Fruit fly (Drosophila melanogaster) whole organism, embryonic: ENCODE measurements around the gene sdk.
A peak's percentile ranks its signal among the peaks of the same experiment; 100 is the strongest.

Source experiments
- CG10147 ChIP-seq: fragments of 200-800 bp; sonication (Bioruptor generic); optimal IDR thresholded peaks from 2 replicates; lab custom pipeline; 2019; ENCODE audit warnings: missing biosample characterization, mild to moderate bottlenecking, missing genetic modification characterization, moderate library complexity
- CG10267 ChIP-seq: fragments of 200-800 bp; sonication (Bioruptor generic); optimal IDR thresholded peaks from 2 replicates; lab custom pipeline; 2018; ENCODE audit warnings: missing biosample characterization, mild to moderate bottlenecking, missing genetic modification characterization, moderate library complexity
- CG10462 ChIP-seq: fragments of 200-800 bp; sonication (Bioruptor generic); optimal IDR thresholded peaks from 2 replicates; lab custom pipeline; 2016; ENCODE audit warnings: missing biosample characterization, missing genetic modification characterization
- CG12071 ChIP-seq: fragments of 200-800 bp; sonication (Bioruptor generic); optimal IDR thresholded peaks from 3 replicates; lab custom pipeline; 2018; ENCODE audit warnings: missing biosample characterization, mild to moderate bottlenecking, missing genetic modification characterization
- CG12744 ChIP-seq: fragments of 200-800 bp; sonication (Bioruptor generic); optimal IDR thresholded peaks from 2 replicates; lab custom pipeline; 2016; ENCODE audit warnings: missing biosample characterization, missing genetic modification characterization
- CG1529 ChIP-seq: fragments of 200-800 bp; sonication (Bioruptor generic); optimal IDR thresholded peaks from 3 replicates; lab custom pipeline; 2018; ENCODE audit warnings: missing biosample characterization, missing genetic modification characterization
- CG15601 ChIP-seq: fragments of 200-800 bp; sonication (Bioruptor generic); optimal IDR thresholded peaks from 3 replicates; lab custom pipeline; 2019; ENCODE audit warnings: missing biosample characterization, mild to moderate bottlenecking, missing genetic modification characterization, moderate library complexity
- CG1603 ChIP-seq: fragments of 200-800 bp; sonication (Bioruptor generic); optimal IDR thresholded peaks from 2 replicates; lab custom pipeline; 2019; ENCODE audit warnings: missing biosample characterization, mild to moderate bottlenecking, missing genetic modification characterization, moderate library complexity
- CG32767 ChIP-seq: fragments of 200-800 bp; sonication (Bioruptor generic); IDR thresholded peaks from 2 replicates; pipeline ENCODE4 v1.3.6; 2022; ENCODE audit warnings: missing biosample characterization, missing genetic modification characterization
- CG33213 ChIP-seq: fragments of 200-800 bp; sonication (Bioruptor generic); optimal IDR thresholded peaks from 3 replicates; lab custom pipeline; 2016; ENCODE audit warnings: missing biosample characterization, missing genetic modification characterization
- CG7963 ChIP-seq: fragments of 200-800 bp; sonication (Bioruptor generic); IDR thresholded peaks from 3 replicates; pipeline ENCODE4 v1.3.6; 2022; ENCODE audit warnings: missing biosample characterization, missing genetic modification characterization; ENCODE audit not compliant: partially characterized antibody
- CG8388 ChIP-seq: fragments of 200-800 bp; sonication (Bioruptor generic); optimal IDR thresholded peaks from 2 replicates; lab custom pipeline; 2019; ENCODE audit warnings: missing biosample characterization, mild to moderate bottlenecking, missing genetic modification characterization, moderate library complexity
- CHES-1-like ChIP-seq: fragments of 200-800 bp; sonication (Bioruptor generic); optimal IDR thresholded peaks from 2 replicates; lab custom pipeline; 2016; ENCODE audit warnings: missing biosample characterization, missing genetic modification characterization
- CrebB ChIP-seq: fragments of 200-800 bp; sonication (Bioruptor generic); optimal IDR thresholded peaks from 3 replicates; lab custom pipeline; 2018; ENCODE audit warnings: missing biosample characterization, mild to moderate bottlenecking, missing genetic modification characterization
- D19B ChIP-seq: fragments of 200-800 bp; sonication (Bioruptor generic); optimal IDR thresholded peaks from 2 replicates; lab custom pipeline; 2017; ENCODE audit warnings: missing biosample characterization, mild to moderate bottlenecking, missing genetic modification characterization
- ERR ChIP-seq: fragments of 200-800 bp; sonication (Bioruptor generic); optimal IDR thresholded peaks from 2 replicates; lab custom pipeline; 2016; ENCODE audit warnings: missing biosample characterization, missing genetic modification characterization
- H2.0 ChIP-seq: fragments of 200-800 bp; sonication (Bioruptor generic); IDR thresholded peaks from 2 replicates; pipeline ENCODE4 v1.3.6; 2022; ENCODE audit warnings: missing biosample characterization, missing genetic modification characterization
- Lpt ChIP-seq: fragments of >200 bp; optimal IDR thresholded peaks from 2 replicates; lab custom pipeline; 2018; ENCODE audit warnings: missing biosample characterization, missing genetic modification characterization
- NK7.1 ChIP-seq: fragments of 200-800 bp; sonication (Bioruptor generic); optimal IDR thresholded peaks from 3 replicates; lab custom pipeline; 2016; ENCODE audit warnings: missing biosample characterization, missing genetic modification characterization
- Nf-YA ChIP-seq: fragments of 200-800 bp; sonication (Bioruptor generic); IDR thresholded peaks from 2 replicates; pipeline ENCODE4 v1.3.6; 2022; ENCODE audit warnings: missing biosample characterization, missing genetic modification characterization
- NfI ChIP-seq: fragments of 200-800 bp; sonication (Bioruptor generic); optimal IDR thresholded peaks from 3 replicates; lab custom pipeline; 2018; ENCODE audit warnings: missing biosample characterization, mild to moderate bottlenecking, missing genetic modification characterization, moderate library complexity
- Optix ChIP-seq: fragments of 200-800 bp; sonication (Bioruptor generic); IDR thresholded peaks from 3 replicates; pipeline ENCODE4 v1.3.6; 2022; ENCODE audit warnings: missing biosample characterization, missing genetic modification characterization
- Poxn ChIP-seq: fragments of 200-800 bp; sonication (Bioruptor generic); IDR thresholded peaks from 2 replicates; pipeline ENCODE4 v1.3.6; 2022; ENCODE audit warnings: missing biosample characterization, missing genetic modification characterization
- Sox100B ChIP-seq: fragments of 200-800 bp; sonication (Bioruptor generic); optimal IDR thresholded peaks from 3 replicates; lab custom pipeline; 2018; ENCODE audit warnings: missing biosample characterization, mild to moderate bottlenecking, missing genetic modification characterization
- Sry-β ChIP-seq: fragments of 200-800 bp; sonication (Bioruptor generic); optimal IDR thresholded peaks from 2 replicates; lab custom pipeline; 2018; ENCODE audit warnings: missing biosample characterization, mild to moderate bottlenecking, missing genetic modification characterization, moderate library complexity
- Usf ChIP-seq: fragments of 200-800 bp; sonication (Bioruptor generic); optimal IDR thresholded peaks from 2 replicates; lab custom pipeline; 2017; ENCODE audit warnings: missing genotype, missing biosample characterization, missing genetic modification characterization
- al ChIP-seq: fragments of 200-800 bp; sonication (Bioruptor generic); IDR thresholded peaks from 2 replicates; pipeline ENCODE4 v1.3.6; 2022; ENCODE audit warnings: missing biosample characterization, missing genetic modification characterization
- az2 ChIP-seq: fragments of 200-800 bp; sonication (Bioruptor generic); optimal IDR thresholded peaks from 3 replicates; lab custom pipeline; 2016; ENCODE audit warnings: missing biosample characterization, missing genetic modification characterization
- bab2 ChIP-seq: fragments of 200-800 bp; sonication (Bioruptor generic); optimal IDR thresholded peaks from 2 replicates; lab custom pipeline; 2016; ENCODE audit warnings: missing biosample characterization, missing genetic modification characterization
- bcd ChIP-seq: fragments of 200-800 bp; sonication (Bioruptor generic); optimal IDR thresholded peaks from 2 replicates; lab custom pipeline; 2017; ENCODE audit warnings: missing biosample characterization, mild to moderate bottlenecking, missing genetic modification characterization
- bowl ChIP-seq: fragments of 200-800 bp; sonication (Bioruptor generic); IDR thresholded peaks from 2 replicates; pipeline ENCODE4 v1.3.6; 2022; ENCODE audit warnings: missing biosample characterization, missing genetic modification characterization
- bsh ChIP-seq, 2 experiments: fragments of 200-800 bp; sonication (Bioruptor generic); optimal IDR thresholded peaks; 2 replicates each; lab custom pipeline; 2017 to 2018; ENCODE audit warnings: mild to moderate bottlenecking in 2 of 2, missing biosample characterization in 2 of 2, missing genetic modification characterization in 2 of 2, moderate library complexity in 1 of 2
- chif ChIP-seq, 2 experiments: fragments of 200-800 bp; sonication (Bioruptor generic); optimal IDR thresholded peaks; 3 replicates each; lab custom pipeline; 2016; ENCODE audit warnings: missing biosample characterization in 2 of 2, missing genetic modification characterization in 2 of 2
- crp ChIP-seq, 2 experiments: fragments of 200-800 bp; sonication (Bioruptor generic); optimal IDR thresholded peaks; 2 replicates in 1 of 2; 3 replicates in 1 of 2; lab custom pipeline; 2017; ENCODE audit warnings: missing biosample characterization in 2 of 2, missing genetic modification characterization in 2 of 2, mild to moderate bottlenecking in 1 of 2, moderate library complexity in 1 of 2
- dan ChIP-seq: fragments of 200-800 bp; sonication (Bioruptor generic); IDR thresholded peaks from 2 replicates; pipeline ENCODE4 v1.3.6; 2022; ENCODE audit warnings: missing biosample characterization, missing genetic modification characterization
- danr ChIP-seq: fragments of 200-800 bp; sonication (Bioruptor generic); IDR thresholded peaks from 2 replicates; pipeline ENCODE4 v1.3.6; 2022; ENCODE audit warnings: missing biosample characterization, missing genetic modification characterization
- dimm ChIP-seq: fragments of 200-800 bp; sonication (Bioruptor generic); IDR thresholded peaks from 2 replicates; pipeline ENCODE4 v1.3.6; 2022; ENCODE audit warnings: missing biosample characterization, missing genetic modification characterization
- dmrt99B ChIP-seq: fragments of 200-800 bp; sonication (Bioruptor generic); optimal IDR thresholded peaks from 2 replicates; lab custom pipeline; 2018; ENCODE audit warnings: missing biosample characterization, mild to moderate bottlenecking, missing genetic modification characterization, moderate library complexity
- eyg ChIP-seq: fragments of 200-800 bp; sonication (Bioruptor generic); optimal IDR thresholded peaks from 3 replicates; lab custom pipeline; 2016; ENCODE audit warnings: missing biosample characterization, missing genetic modification characterization
- hkb ChIP-seq, 2 experiments: fragments of 200-800 bp in 1 of 2; fragments of >200 bp in 1 of 2; sonication (Bioruptor generic) in 1 of 2; IDR thresholded peaks in 1 of 2; optimal IDR thresholded peaks in 1 of 2; 2 replicates each; pipeline versions ENCODE4 v1.3.6 to Lab custom; 2017 to 2022; ENCODE audit warnings: missing biosample characterization in 1 of 2, missing genetic modification characterization in 1 of 2
- hth ChIP-seq: fragments of >200 bp; optimal IDR thresholded peaks from 2 replicates; lab custom pipeline; 2017; ENCODE audit warnings: inconsistent platforms
- mam ChIP-seq: fragments of 200-800 bp; sonication (Bioruptor generic); optimal IDR thresholded peaks from 3 replicates; lab custom pipeline; 2016; ENCODE audit warnings: missing biosample characterization, missing genetic modification characterization
- mirr ChIP-seq: fragments of 200-800 bp; sonication (Bioruptor generic); optimal IDR thresholded peaks from 3 replicates; lab custom pipeline; 2018; ENCODE audit warnings: missing biosample characterization, mild to moderate bottlenecking, missing genetic modification characterization
- nau ChIP-seq: fragments of 200-800 bp; sonication (Bioruptor generic); optimal IDR thresholded peaks from 3 replicates; lab custom pipeline; 2017; ENCODE audit warnings: missing biosample characterization, mild to moderate bottlenecking, missing genetic modification characterization, missing genetic modification reagents
- nerfin-1 ChIP-seq: fragments of 200-800 bp; sonication (Bioruptor generic); optimal IDR thresholded peaks from 3 replicates; lab custom pipeline; 2019; ENCODE audit warnings: missing biosample characterization, mild to moderate bottlenecking, missing genetic modification characterization, moderate library complexity
- org-1 ChIP-seq: fragments of 200-800 bp; sonication (Bioruptor generic); optimal IDR thresholded peaks from 2 replicates; lab custom pipeline; 2017; ENCODE audit warnings: missing biosample characterization, missing genetic modification characterization
- phol ChIP-seq: fragments of 200-800 bp; sonication (Bioruptor generic); optimal IDR thresholded peaks from 3 replicates; lab custom pipeline; 2018; ENCODE audit warnings: missing biosample characterization, mild to moderate bottlenecking, missing genetic modification characterization, moderate library complexity
- sob ChIP-seq: fragments of 200-800 bp; sonication (Bioruptor generic); IDR thresholded peaks from 2 replicates; pipeline ENCODE4 v1.3.6; 2022; ENCODE audit warnings: missing biosample characterization, missing genetic modification characterization
- stwl ChIP-seq: fragments of 200-800 bp; sonication (Bioruptor generic); optimal IDR thresholded peaks from 3 replicates; lab custom pipeline; 2018; ENCODE audit warnings: missing biosample characterization, mild to moderate bottlenecking, missing genetic modification characterization, moderate library complexity
- vfl ChIP-seq: fragments of 200-800 bp; sonication (Bioruptor generic); optimal IDR thresholded peaks from 2 replicates; lab custom pipeline; 2016; ENCODE audit warnings: missing biosample characterization, missing genetic modification characterization

The sdk gene

DNA sequence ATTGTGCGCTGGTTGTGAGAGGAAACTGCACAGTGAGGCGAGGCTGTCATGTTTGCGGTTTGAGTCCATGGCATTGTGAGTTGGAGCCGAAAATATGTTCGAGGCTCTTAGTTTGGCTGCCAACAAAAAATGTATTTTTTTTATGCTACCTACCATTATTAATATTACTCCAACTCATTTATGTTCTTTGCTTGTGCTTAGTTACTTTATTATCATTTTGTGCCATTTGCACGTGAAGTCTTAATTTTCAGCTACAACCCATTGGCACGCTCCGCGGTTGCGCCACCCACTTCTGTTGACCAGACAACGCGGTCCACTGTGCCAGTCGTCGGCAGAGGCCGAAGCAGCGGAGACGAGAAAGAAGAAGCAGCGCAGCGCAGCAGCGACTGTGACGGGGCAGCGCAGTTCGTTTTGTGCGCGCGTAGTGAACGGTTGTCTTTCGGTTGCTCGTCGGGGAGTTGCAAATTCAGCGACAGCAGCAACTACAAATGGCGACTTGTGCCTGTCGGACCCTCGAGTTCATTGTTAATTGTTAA lies at the start of gene sdk (continued):
- TF ChIP-seq CG15601 (tag; lab: Kevin White, UChicago) (peak; percentile 91), chif (GFP tag; optimal IDR thresholded peaks at IDR 0.05; lab: Kevin White, UChicago) (peak; percentile 88 to 94), CrebB (peak; percentile 84), CG33213 (peak; percentile 79), Usf (GFP tag; lab: Kevin White, UChicago) (peak; percentile 83), CG12744 (GFP tag; lab: Kevin White, UChicago) (peak; percentile 91), hth (lab: Kevin White, UChicago) (no peak), hkb (optimal IDR thresholded peaks at IDR 0.05; lab: Kevin White, UChicago) (peak; percentile 88), hkb (GFP tag; IDR thresholded peaks at IDR 0.05; lab: Robert Waterston, UW) (peak; percentile 91), CG1529 (GFP tag; lab: Kevin White, UChicago) (peak; percentile 95), CG10462 (GFP tag; lab: Kevin White, UChicago) (peak; percentile 81), CHES-1-like (GFP tag; lab: Kevin White, UChicago) (peak; percentile 95), nau (peak; percentile 93), Sry-β (GFP tag; lab: Kevin White, UChicago) (peak; percentile 36), az2 (GFP tag; lab: Kevin White, UChicago) (peak; percentile 91), al (GFP tag; lab: Robert Waterston, UW) (peak; percentile 84), bowl (GFP tag; lab: Robert Waterston, UW) (peak; percentile 80), CG32767 (peak; percentile 89), Optix (peak; percentile 92), CG10147 (peak; percentile 86), CG7963 (peak; percentile 53; the same call in 2 of the 3 replicates), Nf-YA (GFP tag; lab: Robert Waterston, UW) (peak; percentile 60), dan (GFP tag; lab: Robert Waterston, UW) (peak; percentile 74), stwl (tag; lab: Kevin White, UChicago) (no peak), NfI (GFP tag; lab: Kevin White, UChicago) (peak; percentile 80), ERR (GFP tag; lab: Kevin White, UChicago) (peak; percentile 88), CG8388 (peak; percentile 87), Lpt (GFP tag; lab: Kevin White, UChicago) (no peak), H2.0 (GFP tag; lab: Robert Waterston, UW) (peak; percentile 67), vfl (GFP tag; lab: Kevin White, UChicago) (peak; percentile 76), org-1 (GFP tag; lab: Kevin White, UChicago) (peak; percentile 94), dmrt99B (tag; lab: Kevin White, UChicago) (peak; percentile 93), danr (GFP tag; lab: Robert Waterston, UW) (peak; percentile 80), dimm (GFP tag; lab: Robert Waterston, UW) (0 out of 2 replicates have a peak, but pooled peaks have one; percentile 4), bsh (GFP tag; optimal IDR thresholded peaks at IDR 0.05; lab: Kevin White, UChicago) (peak; percentile 89 to 90), mirr (GFP tag; lab: Kevin White, UChicago) (peak; percentile 79), NK7.1 (GFP tag; lab: Kevin White, UChicago) (peak; percentile 90), phol (tag; lab: Kevin White, UChicago) (peak; percentile 88), CG12071 (GFP tag; lab: Kevin White, UChicago) (peak; percentile 81), Sox100B (GFP tag; lab: Kevin White, UChicago) (peak; percentile 93), bab2 (GFP tag; lab: Kevin White, UChicago) (peak; percentile 89), nerfin-1 (tag; lab: Kevin White, UChicago) (peak; percentile 81), CG1603 (tag; lab: Kevin White, UChicago) (peak; percentile 83), eyg (GFP tag; lab: Kevin White, UChicago) (peak; percentile 88), sob (GFP tag; lab: Robert Waterston, UW) (peak; percentile 89), bcd (peak; percentile 94), CG10267 (peak; percentile 86), mam (GFP tag; lab: Kevin White, UChicago) (peak; percentile 95), D19B (GFP tag; lab: Kevin White, UChicago) (peak; percentile 73), crp (GFP tag; optimal IDR thresholded peaks at IDR 0.05; lab: Kevin White, UChicago) (peak in 1 of 2 experiments; percentile 51), Poxn (GFP tag; lab: Robert Waterston, UW) (peak; percentile 46; the same call in 1 of the 2 replicates)
